Fruit fly (Drosophila melanogaster) S2 (cell line): Measurements from ENCODE around the gene CSN1b.

Experiments
- CG8478 ChIP-seq: fragments of >200 bp; optimal IDR thresholded peaks from 2 replicates; lab custom pipeline; 2018
- CTCF ChIP-seq, 2 experiments: fragments of >200 bp; optimal IDR thresholded peaks; 2 replicates each; lab custom pipeline; 2018

- TF ChIP-seq CTCF (optimal IDR thresholded peaks at IDR 0.05; lab: Kevin White, UChicago) (peak in 1 of 2 experiments; percentile 28), CG8478 (lab: Kevin White, UChicago) (no peak)
Observed at dm6 chr3L:18898770-18899278, 5.9 kb downstream of the CSN1b start, which contains the start of gene RpL26.
